Fruit fly (Drosophila melanogaster): ENCODE data around the gene Tim9a.

Tim9a gene

dm6 chrX:13373239-13374153 is 11.5 kb upstream of the Tim9a start (continued):
- TF ChIP-seq nmo (GFP tag; optimal IDR thresholded peaks at IDR 0.05) (peak; percentile 86), Six4 (GFP tag; optimal IDR thresholded peaks at IDR 0.05) (peak; percentile 77), kay (GFP tag; optimal IDR thresholded peaks at IDR 0.05) (no peak), CG7556 (GFP tag; optimal IDR thresholded peaks at IDR 0.05) (peak; percentile 89), wdn (GFP tag; IDR thresholded peaks at IDR 0.05) (peak; percentile 79), CG9932 (GFP tag; IDR thresholded peaks at IDR 0.05) (peak; percentile 82), nerfin-2 (GFP tag; IDR thresholded peaks at IDR 0.05; ENCODE audit: partially characterized antibody) (no peak), Scr (GFP tag; IDR thresholded peaks at IDR 0.05; ENCODE audit: partially characterized antibody) (no peak), Side (GFP tag; optimal IDR thresholded peaks at IDR 0.05) (no peak), luna (GFP tag; optimal IDR thresholded peaks at IDR 0.05) (no peak), Dip2 (GFP tag; IDR thresholded peaks at IDR 0.05) (no peak), Bgb (GFP tag; IDR thresholded peaks at IDR 0.05; ENCODE audit: partially characterized antibody) (no peak), grn (GFP tag; optimal IDR thresholded peaks at IDR 0.05) (peak; percentile 74), btn (GFP tag; optimal IDR thresholded peaks at IDR 0.05) (no peak), CG14860 (GFP tag; IDR thresholded peaks at IDR 0.05; ENCODE audit: partially characterized antibody) (no peak), MBD-R2 (GFP tag; IDR thresholded peaks at IDR 0.05) (peak; percentile 70; the same call in 1 of the 2 replicates), GATAe (GFP tag; conservative IDR thresholded peaks at IDR 0.05) (peak; percentile 97), Med (GFP tag) (peak; percentile 79), Optix (GFP tag; IDR thresholded peaks at IDR 0.05) (peak; percentile 53; the same call in 1 of the 3 replicates), D (optimal IDR thresholded peaks at IDR 0.05) (no peak), D (GFP tag; optimal IDR thresholded peaks at IDR 0.05) (peak; percentile 83), CG5953 (GFP tag; IDR thresholded peaks at IDR 0.05) (peak; percentile 67; the same call in 1 of the 2 replicates), tna (GFP tag; IDR thresholded peaks at IDR 0.05; ENCODE audit: partially characterized antibody) (no peak), tll (GFP tag; optimal IDR thresholded peaks at IDR 0.05) (no peak), Lpt (GFP tag; optimal IDR thresholded peaks at IDR 0.05) (no peak), CG3726 (GFP tag; IDR thresholded peaks at IDR 0.05) (peak; percentile 72; the same call in 1 of the 3 replicates), dpn (GFP tag; optimal IDR thresholded peaks at IDR 0.05) (peak; percentile 53 to 82), cas (GFP tag; IDR thresholded peaks at IDR 0.05) (0 out of 2 replicates have a peak, but pooled peaks have one; percentile 51), CG10959 (GFP tag; IDR thresholded peaks at IDR 0.05) (0 out of 2 replicates have a peak, but pooled peaks have one; percentile 15), lov (optimal IDR thresholded peaks at IDR 0.05) (no peak), lov (GFP tag; IDR thresholded peaks at IDR 0.05) (no peak), ken (GFP tag; IDR thresholded peaks at IDR 0.05) (peak; percentile 74; the same call in 1 of the 3 replicates), CG8944 (GFP tag; optimal IDR thresholded peaks at IDR 0.05) (peak; percentile 9), NC2β (GFP tag; optimal IDR thresholded peaks at IDR 0.05) (peak; percentile 0), CG2202 (tag; optimal IDR thresholded peaks at IDR 0.05) (peak; percentile 25), oc (tag; optimal IDR thresholded peaks at IDR 0.05) (peak; percentile 86), jing (GFP tag; optimal IDR thresholded peaks at IDR 0.05) (peak; percentile 49), cato (GFP tag; optimal IDR thresholded peaks at IDR 0.05; ENCODE audit: borderline replicate concordance) (peak; percentile 58), CG8765 (GFP tag; IDR thresholded peaks at IDR 0.05) (peak; percentile 41; the same call in 1 of the 2 replicates), CG4820 (GFP tag; optimal IDR thresholded peaks at IDR 0.05) (peak; percentile 73), CG3847 (GFP tag; IDR thresholded peaks at IDR 0.05) (peak; percentile 73), HLH54F (GFP tag; optimal IDR thresholded peaks at IDR 0.05) (peak; percentile 26), caup (GFP tag; optimal IDR thresholded peaks at IDR 0.05; ENCODE audit: severe bottlenecking) (peak; percentile 80), NC2α (GFP tag; optimal IDR thresholded peaks at IDR 0.05) (no peak), ato (GFP tag; IDR thresholded peaks at IDR 0.05; ENCODE audit: partially characterized antibody) (no peak), CG9727 (GFP tag; optimal IDR thresholded peaks at IDR 0.05) (peak; percentile 86), Aef1 (GFP tag; IDR thresholded peaks at IDR 0.05) (peak; percentile 76), Jarid2 (GFP tag; optimal IDR thresholded peaks at IDR 0.05) (peak; percentile 58), CG1602 (GFP tag; optimal IDR thresholded peaks at IDR 0.05) (peak; percentile 80)
